Fruit fly (Drosophila melanogaster): ENCODE measurements around the gene hzg.

The hzg gene

dm6 chr3L:16001164-16001679 lies 3.3 kb downstream of the hzg start (continued):
- TF ChIP-seq Dbx (GFP tag; IDR thresholded peaks at IDR 0.05): peak; percentile 75; the same call in 2 of the 3 replicates
- TF ChIP-seq CrebB (tag; optimal IDR thresholded peaks at IDR 0.05): peak; percentile 72
- peak; percentile 67 for TF ChIP-seq Bteb2 (GFP tag; optimal IDR thresholded peaks at IDR 0.05)
- TF ChIP-seq hbn (GFP tag; IDR thresholded peaks at IDR 0.05; ENCODE audit: partially characterized antibody): no peak
- peak; percentile 22; the same call in 1 of the 2 replicates for TF ChIP-seq onecut (GFP tag; IDR thresholded peaks at IDR 0.05)
- TF ChIP-seq Ets65A (GFP tag): no peak
- TF ChIP-seq Rx (GFP tag; IDR thresholded peaks at IDR 0.05): no peak
- peak; percentile 82; the same call in 1 of the 2 replicates for TF ChIP-seq lmd (GFP tag; IDR thresholded peaks at IDR 0.05)
- TF ChIP-seq bowl (GFP tag; IDR thresholded peaks at IDR 0.05): no peak
- TF ChIP-seq CG16815 (GFP tag; optimal IDR thresholded peaks at IDR 0.05): peak; percentile 50
- no peak for TF ChIP-seq fd64A (GFP tag; optimal IDR thresholded peaks at IDR 0.05)
- peak; percentile 59 for TF ChIP-seq CG18262 (tag; optimal IDR thresholded peaks at IDR 0.05)
- TF ChIP-seq CG2202 (tag; optimal IDR thresholded peaks at IDR 0.05): no peak
- peak; percentile 58 for TF ChIP-seq gsb (GFP tag; IDR thresholded peaks at IDR 0.05)
- peak; percentile 89 for TF ChIP-seq CG12769 (tag; optimal IDR thresholded peaks at IDR 0.05)
- peak; percentile 97 for TF ChIP-seq sr (GFP tag; IDR thresholded peaks at IDR 0.05)
- no peak for TF ChIP-seq NFAT (GFP tag; IDR thresholded peaks at IDR 0.05)
- TF ChIP-seq pnt (GFP tag; optimal IDR thresholded peaks at IDR 0.05): peak; percentile 32
- peak; percentile 83 for TF ChIP-seq Rfx (GFP tag; IDR thresholded peaks at IDR 0.05)
- TF ChIP-seq vvl (GFP tag; IDR thresholded peaks at IDR 0.05): no peak; the same call in 1 of the 2 replicates
- no peak for TF ChIP-seq nom (GFP tag; optimal IDR thresholded peaks at IDR 0.05)
- TF ChIP-seq E2f1 (GFP tag; IDR thresholded peaks at IDR 0.05): peak; percentile 53
- no peak for TF ChIP-seq usp (GFP tag; optimal IDR thresholded peaks at IDR 0.05)
- TF ChIP-seq Ptx1 (GFP tag; IDR thresholded peaks at IDR 0.05): peak; percentile 76
- TF ChIP-seq her (GFP tag; optimal IDR thresholded peaks at IDR 0.05): peak; percentile 85
- peak; percentile 11 for TF ChIP-seq pzg (GFP tag; optimal IDR thresholded peaks at IDR 0.05)
- no peak for TF ChIP-seq Dp (GFP tag; optimal IDR thresholded peaks at IDR 0.05)
- TF ChIP-seq ase (GFP tag; IDR thresholded peaks at IDR 0.05): no peak
- peak; percentile 28 for TF ChIP-seq Ets97D (GFP tag; optimal IDR thresholded peaks at IDR 0.05)
- TF ChIP-seq CG12236 (GFP tag; optimal IDR thresholded peaks at IDR 0.05): peak; percentile 29
- TF ChIP-seq GATAe (GFP tag; conservative IDR thresholded peaks at IDR 0.05): peak; percentile 40; the same call in 1 of the 2 replicates
- peak; percentile 69 for TF ChIP-seq CG12744 (GFP tag; optimal IDR thresholded peaks at IDR 0.05)
- TF ChIP-seq CG7928 (GFP tag; optimal IDR thresholded peaks at IDR 0.05): peak; percentile 16
- TF ChIP-seq CG3065 (GFP tag; optimal IDR thresholded peaks at IDR 0.05): no peak
- TF ChIP-seq CG1529 (GFP tag; optimal IDR thresholded peaks at IDR 0.05): peak; percentile 11
- no peak for TF ChIP-seq Nf-YA (GFP tag; IDR thresholded peaks at IDR 0.05)
- TF ChIP-seq zfh1 (GFP tag; IDR thresholded peaks at IDR 0.05): peak; percentile 49; the same call in 1 of the 3 replicates
- TF ChIP-seq C15 (GFP tag; IDR thresholded peaks at IDR 0.05): 0 out of 3 replicates have a peak, but pooled peaks have one; percentile 58
- TF ChIP-seq CG11456 (GFP tag; IDR thresholded peaks at IDR 0.05): no peak; the same call in 2 of the 3 replicates
- peak; percentile 34 for TF ChIP-seq CG5245 (GFP tag; optimal IDR thresholded peaks at IDR 0.05)
- TF ChIP-seq Kr (GFP tag; optimal IDR thresholded peaks at IDR 0.05): no peak
- no peak for TF ChIP-seq CG6272 (GFP tag; IDR thresholded peaks at IDR 0.05)
- no peak for TF ChIP-seq ftz-f1 (GFP tag; optimal IDR thresholded peaks at IDR 0.05)
- TF ChIP-seq dimm (GFP tag; IDR thresholded peaks at IDR 0.05): no peak
- TF ChIP-seq Optix (GFP tag; IDR thresholded peaks at IDR 0.05): no peak
- TF ChIP-seq slbo (GFP tag; IDR thresholded peaks at IDR 0.05): peak; percentile 80
- peak; percentile 64 for TF ChIP-seq Antp (GFP tag; optimal IDR thresholded peaks at IDR 0.05)
- TF ChIP-seq CG15073 (GFP tag; optimal IDR thresholded peaks at IDR 0.05): no peak
- TF ChIP-seq Poxn (GFP tag; IDR thresholded peaks at IDR 0.05): peak; percentile 31; the same call in 1 of the 2 replicates
- TF ChIP-seq sc (optimal IDR thresholded peaks at IDR 0.05): no peak
- TF ChIP-seq sc (GFP tag; optimal IDR thresholded peaks at IDR 0.05): no peak
- peak; percentile 4 for TF ChIP-seq Bdp1 (GFP tag; optimal IDR thresholded peaks at IDR 0.05)
- peak; percentile 74 for TF ChIP-seq CG13775 (GFP tag; optimal IDR thresholded peaks at IDR 0.05)
